Worm (Caenorhabditis elegans) whole organism, L1 larva: Measurements from ENCODE around the gene sem-5.

Source experiments
- C16A3.4 ChIP-seq: fragments of 150-350 bp; optimal IDR thresholded peaks from 2 replicates; lab custom pipeline; 2014; ENCODE audit warnings: missing biosample characterization, missing genetic modification characterization
- C34B4.2 ChIP-seq: sonication (generic microtip); optimal IDR thresholded peaks from 2 replicates; lab custom pipeline; 2017; ENCODE audit warnings: mild to moderate bottlenecking, missing genetic modification characterization, missing compliant biosample characterization
- F16B12.6 ChIP-seq: fragments of 150-350 bp; optimal IDR thresholded peaks from 2 replicates; lab custom pipeline; 2014; ENCODE audit warnings: missing biosample characterization, missing genetic modification characterization
- Y116A8C.19 ChIP-seq: sonication (generic microtip); optimal IDR thresholded peaks from 2 replicates; lab custom pipeline; 2016; ENCODE audit warnings: missing compliant biosample characterization, missing genetic modification characterization, borderline replicate concordance
- alr-1 ChIP-seq: fragments of 200-800 bp; sonication (Bioruptor generic); optimal IDR thresholded peaks from 2 replicates; lab custom pipeline; 2018; ENCODE audit warnings: borderline replicate concordance, mild to moderate bottlenecking, missing genetic modification characterization, missing compliant biosample characterization
- blmp-1 ChIP-seq: fragments of 150-350 bp; optimal IDR thresholded peaks from 2 replicates; lab custom pipeline; 2014; ENCODE audit warnings: missing biosample characterization, missing genetic modification characterization
- ceh-8 ChIP-seq: fragments of 200-800 bp; sonication (Bioruptor generic); optimal IDR thresholded peaks from 2 replicates; lab custom pipeline; 2018; ENCODE audit warnings: mild to moderate bottlenecking, missing genetic modification characterization, moderate library complexity, missing compliant biosample characterization
- dpl-1 ChIP-seq, 3 experiments: fragments of 150-350 bp in 2 of 3; sonication (generic microtip) in 1 of 3; optimal IDR thresholded peaks; 2 replicates each; lab custom pipeline; 2014 to 2017; ENCODE audit warnings: missing biosample characterization in 3 of 3, missing genetic modification characterization in 3 of 3, missing genetic modification reagents in 3 of 3
- egl-13 ChIP-seq: sonication (generic microtip); optimal IDR thresholded peaks from 2 replicates; lab custom pipeline; 2016; ENCODE audit warnings: missing genotype, missing genetic modification reagents, missing genetic modification characterization, missing compliant biosample characterization
- egl-27 ChIP-seq, 2 experiments: fragments of 150-350 bp in 1 of 2; sonication (generic microtip); optimal IDR thresholded peaks; 3 replicates each; lab custom pipeline; 2017 to 2018; ENCODE audit warnings: missing biosample characterization in 2 of 2, missing genetic modification characterization in 2 of 2, missing genetic modification reagents in 2 of 2
- elt-3 ChIP-seq, 6 experiments: fragments of 150-350 bp in 1 of 6; sonication (generic microtip); optimal IDR thresholded peaks; 2 replicates each; lab custom pipeline; 2017 to 2018; ENCODE audit warnings: missing biosample characterization in 6 of 6, missing genetic modification characterization in 6 of 6, inconsistent platforms in 1 of 6
- ets-5 ChIP-seq: fragments of 200-800 bp; sonication (Bioruptor generic); IDR thresholded peaks from 2 replicates; pipeline ENCODE4 v1.3.6; 2022; ENCODE audit warnings: missing genetic modification characterization, missing compliant biosample characterization
- fkh-10 ChIP-seq: sonication (generic microtip); optimal IDR thresholded peaks from 2 replicates; lab custom pipeline; 2017; ENCODE audit warnings: missing biosample characterization, missing genetic modification reagents, missing genetic modification characterization
- hpl-2 ChIP-seq: fragments of 150-350 bp; optimal IDR thresholded peaks from 2 replicates; lab custom pipeline; 2014; ENCODE audit warnings: missing biosample characterization, missing genetic modification reagents, missing genetic modification characterization
- lin-13 ChIP-seq: fragments of 150-350 bp; optimal IDR thresholded peaks from 2 replicates; lab custom pipeline; 2014; ENCODE audit warnings: missing biosample characterization, missing genetic modification reagents, missing genetic modification characterization
- lin-14 ChIP-seq: fragments of 200-800 bp; sonication (Bioruptor generic); optimal IDR thresholded peaks from 2 replicates; lab custom pipeline; 2018; ENCODE audit warnings: mild to moderate bottlenecking, missing genetic modification characterization, moderate library complexity, missing compliant biosample characterization
- lin-15B ChIP-seq: fragments of 150-350 bp; sonication (generic microtip); optimal IDR thresholded peaks from 3 replicates; lab custom pipeline; 2014; ENCODE audit warnings: missing biosample characterization, missing genetic modification characterization
- lin-35 ChIP-seq, 2 experiments: fragments of 150-350 bp; optimal IDR thresholded peaks; 2 replicates each; lab custom pipeline; 2014; ENCODE audit warnings: missing biosample characterization in 2 of 2, missing genetic modification characterization in 2 of 2, missing genetic modification reagents in 2 of 2
- lsy-2 ChIP-seq, 2 experiments: fragments of 150-350 bp; optimal IDR thresholded peaks; 2 replicates each; lab custom pipeline; 2014; ENCODE audit warnings: missing biosample characterization in 2 of 2, missing genetic modification characterization in 2 of 2
- mab-9 ChIP-seq: fragments of 200-800 bp; sonication (Bioruptor generic); IDR thresholded peaks from 2 replicates; pipeline ENCODE4 v1.3.6; 2022; ENCODE audit warnings: missing genetic modification reagents, missing genetic modification characterization, missing compliant biosample characterization
- mdl-1 ChIP-seq, 2 experiments: fragments of 150-350 bp; optimal IDR thresholded peaks; 2 replicates each; lab custom pipeline; 2014 to 2017; ENCODE audit warnings: missing biosample characterization in 2 of 2, missing genetic modification characterization in 2 of 2, inconsistent platforms in 1 of 2
- nhr-11 ChIP-seq: fragments of 150-350 bp; optimal IDR thresholded peaks from 2 replicates; lab custom pipeline; 2014; ENCODE audit warnings: missing biosample characterization, missing genetic modification characterization
- nhr-12 ChIP-seq: sonication (generic microtip); optimal IDR thresholded peaks from 2 replicates; lab custom pipeline; 2017; ENCODE audit warnings: missing biosample characterization, missing genetic modification characterization
- nhr-20 ChIP-seq: sonication (generic microtip); optimal IDR thresholded peaks from 2 replicates; lab custom pipeline; 2016; ENCODE audit warnings: mild to moderate bottlenecking, missing genetic modification characterization, missing compliant biosample characterization
- nhr-237 ChIP-seq: fragments of 150-350 bp; optimal IDR thresholded peaks from 2 replicates; lab custom pipeline; 2014; ENCODE audit warnings: missing biosample characterization, missing genetic modification characterization
- nhr-71 ChIP-seq: sonication (generic microtip); optimal IDR thresholded peaks from 2 replicates; lab custom pipeline; 2016; ENCODE audit warnings: mild to moderate bottlenecking, missing genetic modification characterization, moderate library complexity, missing compliant biosample characterization
- nhr-77 ChIP-seq: fragments of 150-350 bp; optimal IDR thresholded peaks from 2 replicates; lab custom pipeline; 2014; ENCODE audit warnings: missing biosample characterization, missing genetic modification characterization
- nhr-85 ChIP-seq: sonication (generic microtip); peaks from one replicate; lab custom pipeline; 2016; ENCODE audit warnings: missing genetic modification characterization, inconsistent platforms, missing compliant biosample characterization
- nhr-90 ChIP-seq: sonication (generic microtip); optimal IDR thresholded peaks from 2 replicates; lab custom pipeline; 2016; ENCODE audit warnings: mild to moderate bottlenecking, missing genetic modification characterization, missing compliant biosample characterization; ENCODE audit not compliant: poor library complexity
- pqm-1 ChIP-seq: sonication (generic microtip); optimal IDR thresholded peaks from 3 replicates; lab custom pipeline; 2017; ENCODE audit warnings: missing biosample characterization, missing genetic modification characterization
- rnt-1 ChIP-seq: sonication (generic microtip); optimal IDR thresholded peaks from 2 replicates; lab custom pipeline; 2016; ENCODE audit warnings: mild to moderate bottlenecking, missing genetic modification characterization, moderate library complexity, missing compliant biosample characterization
- skn-1 ChIP-seq: fragments of 150-350 bp; optimal IDR thresholded peaks from 2 replicates; lab custom pipeline; 2014; ENCODE audit warnings: missing biosample characterization, missing genetic modification characterization
- sptf-1 ChIP-seq: fragments of 150-350 bp; optimal IDR thresholded peaks from 2 replicates; lab custom pipeline; 2014; ENCODE audit warnings: missing biosample characterization, missing genetic modification characterization
- tlp-1 ChIP-seq: fragments of 150-350 bp; optimal IDR thresholded peaks from 2 replicates; lab custom pipeline; 2014; ENCODE audit warnings: missing biosample characterization, missing genetic modification characterization
- unc-130 ChIP-seq: fragments of 150-350 bp; optimal IDR thresholded peaks from 2 replicates; lab custom pipeline; 2017; ENCODE audit warnings: missing biosample characterization, missing genetic modification characterization, inconsistent platforms
- unc-30 ChIP-seq: sonication (generic microtip); optimal IDR thresholded peaks from 2 replicates; lab custom pipeline; 2017; ENCODE audit warnings: missing biosample characterization, missing genetic modification characterization
- unc-98 ChIP-seq: fragments of 200-800 bp; sonication (Bioruptor generic); IDR thresholded peaks from 2 replicates; pipeline ENCODE4 v1.3.6; 2022; ENCODE audit warnings: missing genetic modification characterization, missing compliant biosample characterization
- vab-15 ChIP-seq: sonication (generic microtip); optimal IDR thresholded peaks from 2 replicates; lab custom pipeline; 2017; ENCODE audit warnings: missing genotype, mild to moderate bottlenecking, missing genetic modification characterization, missing compliant biosample characterization
- xbp-1 ChIP-seq: sonication (generic microtip); optimal IDR thresholded peaks from 2 replicates; lab custom pipeline; 2016; ENCODE audit warnings: missing genetic modification characterization, missing compliant biosample characterization
- zag-1 ChIP-seq: fragments of 150-350 bp; optimal IDR thresholded peaks from 2 replicates; lab custom pipeline; 2014; ENCODE audit warnings: missing biosample characterization, missing genetic modification characterization
- zip-4 ChIP-seq: fragments of 200-800 bp; sonication (Bioruptor generic); optimal IDR thresholded peaks from 2 replicates; lab custom pipeline; 2018; ENCODE audit warnings: mild to moderate bottlenecking, missing genetic modification characterization, moderate library complexity, missing compliant biosample characterization
- ztf-4 ChIP-seq: fragments of 150-350 bp; optimal IDR thresholded peaks from 2 replicates; lab custom pipeline; 2014; ENCODE audit warnings: missing biosample characterization, missing genetic modification characterization

The sem-5 gene

ce11 chrX:7945438-7945837 lies 16.1 kb downstream of the sem-5 start:
- TF ChIP-seq Y116A8C.19 (tag; lab: Kevin White, UChicago) (no peak), rnt-1 (tag; lab: Kevin White, UChicago) (peak; percentile 45), nhr-90 (tag; lab: Kevin White, UChicago) (no peak), zag-1 (tag; lab: Kevin White, UChicago) (no peak), nhr-77 (tag; lab: Kevin White, UChicago) (no peak), vab-15 (no peak), tlp-1 (tag; lab: Kevin White, UChicago) (no peak), nhr-237 (tag; lab: Kevin White, UChicago) (no peak), ceh-8 (GFP tag; lab: Kevin White, UChicago) (no peak), lin-14 (GFP tag; lab: Kevin White, UChicago) (peak; percentile 46), unc-30 (tag; lab: Kevin White, UChicago) (no peak)

ce11 chrX:7944999-7945398 lies 16.5 kb downstream of the sem-5 start, which contains the start of gene tnt-3:
Gene tnt-3 (minus strand): TSS chrX:7945099.
- TF ChIP-seq ets-5 (no peak), lin-13 (no peak), ztf-4 (no peak)

- TF ChIP-seq skn-1 (tag; lab: Kevin White, UChicago) (no peak), vab-15 (no peak), lsy-2 (tag; optimal IDR thresholded peaks at IDR 0.05; lab: Kevin White, UChicago) (no peak), hpl-2 (GFP tag; lab: Kevin White, UChicago) (no peak), xbp-1 (tag; lab: Kevin White, UChicago) (no peak), mab-9 (GFP tag; lab: Robert Waterston, UW) (no peak), ets-5 (no peak), egl-27 (tag; optimal IDR thresholded peaks at IDR 0.05; lab: Kevin White, UChicago) (no peak), nhr-12 (tag; lab: Kevin White, UChicago) (no peak), F16B12.6 (no peak), zip-4 (GFP tag; lab: Kevin White, UChicago) (no peak), dpl-1 (GFP tag; optimal IDR thresholded peaks at IDR 0.05; lab: Kevin White, UChicago) (no peak), sptf-1 (no peak), egl-13 (no peak), pqm-1 (no peak), fkh-10 (GFP tag; lab: Kevin White, UChicago) (no peak)
These were observed 18.8 kb downstream of the sem-5 start for ce11 chrX:7942675-7943074.

ce11 chrX:7932453-7932852 lies 29.1 kb downstream of the sem-5 start:
- TF ChIP-seq nhr-11 (tag; lab: Kevin White, UChicago) (no peak), unc-130 (peak; percentile 69), C16A3.4 (peak; percentile 26), C34B4.2 (no peak), elt-3 (tag; optimal IDR thresholded peaks at IDR 0.05; lab: Kevin White, UChicago) (peak in 1 of 6 experiments; percentile 77), nhr-77 (tag; lab: Kevin White, UChicago) (no peak), nhr-20 (peak; percentile 56), vab-15 (peak; percentile 66), lin-15B (tag; lab: Kevin White, UChicago) (no peak), skn-1 (tag; lab: Kevin White, UChicago) (no peak), lin-35 (GFP tag; optimal IDR thresholded peaks at IDR 0.05; lab: Kevin White, UChicago) (peak in 1 of 2 experiments; percentile 55), mdl-1 (tag; optimal IDR thresholded peaks at IDR 0.05; lab: Kevin White, UChicago) (peak in 1 of 2 experiments; percentile 77), alr-1 (tag; lab: Kevin White, UChicago) (no peak), Y116A8C.19 (tag; lab: Kevin White, UChicago) (no peak), nhr-71 (tag; lab: Kevin White, UChicago) (peak; percentile 35), nhr-85 (tag; lab: Kevin White, UChicago) (peak; percentile 74), blmp-1 (peak; percentile 70), unc-98 (no peak)
